Fruit fly (Drosophila melanogaster): ENCODE results near the gene beat-Ia.

Gene beat-Ia

DNA sequence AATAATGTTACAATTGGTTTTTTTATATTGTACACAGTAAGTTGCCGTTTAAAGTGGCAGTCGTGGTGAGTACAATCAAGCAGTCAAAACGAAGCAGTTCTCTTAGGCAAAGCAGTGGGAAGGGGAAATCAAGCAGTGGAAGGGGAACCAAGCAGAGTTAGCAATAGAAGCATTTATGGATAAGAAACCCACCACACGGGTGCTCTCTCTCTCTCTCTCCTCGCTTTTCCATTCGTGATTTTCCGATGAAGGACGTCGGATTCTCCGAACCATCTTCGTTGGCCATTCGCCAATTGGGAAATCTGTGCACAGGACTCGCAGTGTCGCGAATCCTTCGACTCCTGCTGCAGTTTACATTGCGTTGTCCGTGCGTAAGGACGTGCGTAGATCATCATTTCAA lies at the start of gene beat-Ia (continued):
- peak in 1 of 2 experiments; percentile 98 for TF ChIP-seq Eip74EF (GFP tag; optimal IDR thresholded peaks at IDR 0.05)
- no peak for TF ChIP-seq CG15514 (GFP tag; optimal IDR thresholded peaks at IDR 0.05)
- peak in 1 of 2 experiments; percentile 99 for TF ChIP-seq Dfd (GFP tag; optimal IDR thresholded peaks at IDR 0.05)
- TF ChIP-seq CG10366 (GFP tag; IDR thresholded peaks at IDR 0.05), result no peak
- TF ChIP-seq Dbx (GFP tag; IDR thresholded peaks at IDR 0.05), result no peak
- 0 out of 2 replicates have a peak, but pooled peaks have one; percentile 9 for TF ChIP-seq CG10959 (GFP tag; IDR thresholded peaks at IDR 0.05)
- TF ChIP-seq Nf-YB (GFP tag; optimal IDR thresholded peaks at IDR 0.05), result peak; percentile 62
- TF ChIP-seq ewg (GFP tag; optimal IDR thresholded peaks at IDR 0.05), result peak; percentile 79
- TF ChIP-seq Trl (optimal IDR thresholded peaks at IDR 0.05), result peak; percentile 38 to 41
- no peak for TF ChIP-seq Trl (GFP tag; optimal IDR thresholded peaks at IDR 0.05)
- TF ChIP-seq CG16813 (GFP tag; IDR thresholded peaks at IDR 0.05; ENCODE audit: partially characterized antibody), result peak; percentile 42; the same call in 1 of the 3 replicates
- TF ChIP-seq CG11723 (GFP tag; optimal IDR thresholded peaks at IDR 0.05), result no peak
- TF ChIP-seq Bteb2 (GFP tag; optimal IDR thresholded peaks at IDR 0.05), result no peak
- peak; percentile 25 for TF ChIP-seq CG12744 (GFP tag; optimal IDR thresholded peaks at IDR 0.05)
- peak; percentile 22 for TF ChIP-seq Abd-B (GFP tag; optimal IDR thresholded peaks at IDR 0.05)
- peak; percentile 37 for TF ChIP-seq abd-A (tag; optimal IDR thresholded peaks at IDR 0.05)

dm6 chr2L:16000199-16000598 lies 49.6 kb upstream of the beat-Ia start, which contains the start of gene beat-Ic:
Gene beat-Ic (plus strand): TSS chr2L:16000291.
- TF ChIP-seq Trl (optimal IDR thresholded peaks at IDR 0.05), result peak; percentile 14 to 45
- no peak for TF ChIP-seq Trl (GFP tag; optimal IDR thresholded peaks at IDR 0.05)
- peak; percentile 9 for TF ChIP-seq CG5180 (GFP tag; optimal IDR thresholded peaks at IDR 0.05)
- peak; percentile 96 for TF ChIP-seq Deaf1 (tag; optimal IDR thresholded peaks at IDR 0.05)
- TF ChIP-seq CG1647 (GFP tag; optimal IDR thresholded peaks at IDR 0.05), result no peak

dm6 chr2L:16003541-16003940 lies 46.2 kb upstream of the beat-Ia start, which contains the start of gene CG34167:
Gene CG34167 (minus strand): TSS chr2L:16003641.
- TF ChIP-seq CG16813 (GFP tag; IDR thresholded peaks at IDR 0.05; ENCODE audit: partially characterized antibody) (no peak), CG2116 (GFP tag; optimal IDR thresholded peaks at IDR 0.05) (no peak)

DNA sequence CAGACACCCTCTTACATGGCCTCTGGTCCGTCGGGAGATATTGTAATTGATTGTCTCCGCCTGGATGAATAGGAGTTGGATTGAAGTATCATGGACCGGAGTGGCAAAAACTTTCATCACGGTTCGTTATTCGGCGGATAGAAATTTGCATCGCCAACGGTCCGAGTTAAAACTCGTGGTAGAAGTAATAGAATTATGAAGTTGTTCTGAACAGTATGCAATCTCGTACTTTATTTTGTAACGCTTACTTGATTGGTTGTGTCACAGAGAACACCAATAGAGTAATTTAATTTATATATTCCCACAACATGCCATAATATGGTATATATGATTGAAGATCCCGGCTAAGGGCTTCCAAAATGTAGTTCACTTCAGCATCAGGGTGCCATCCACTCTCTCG lies 45.7 kb upstream of the beat-Ia start, which contains the start of the genes CG13245 and CG43816:
Gene CG13245 (plus strand): TSS at position 301 of the 400 bp plus-strand sequence.
Gene CG43816 (plus strand): TSS at position 301 of the 400 bp plus-strand sequence.
- TF ChIP-seq dmrt99B (tag; optimal IDR thresholded peaks at IDR 0.05) (no peak), CG2889 (GFP tag; IDR thresholded peaks at IDR 0.05) (no peak), ham (GFP tag; IDR thresholded peaks at IDR 0.05) (no peak), CG17328 (GFP tag; IDR thresholded peaks at IDR 0.05) (no peak), E2f2 (GFP tag; IDR thresholded peaks at IDR 0.05) (no peak), Nf-YB (GFP tag; optimal IDR thresholded peaks at IDR 0.05) (no peak)

DNA sequence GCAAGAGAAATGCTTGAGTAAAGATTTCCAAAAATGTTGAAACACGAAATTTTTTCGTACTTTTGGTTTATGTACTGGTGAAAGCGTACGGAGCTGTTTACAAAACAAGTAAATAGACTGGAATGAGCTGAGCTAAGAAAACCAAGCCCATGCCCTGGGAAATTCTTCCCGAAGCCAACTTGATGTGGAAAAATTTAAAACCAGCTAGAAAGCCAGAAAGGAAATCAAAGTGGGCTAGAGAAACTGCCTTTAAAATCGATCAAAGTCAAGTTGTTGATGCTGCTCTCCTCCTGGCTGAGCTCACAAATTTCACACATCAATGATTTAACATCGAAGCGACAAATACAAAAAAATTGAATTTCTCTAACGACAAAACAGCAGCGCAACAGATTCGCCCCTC lies 43.6 kb upstream of the beat-Ia start, which contains the start of gene CG31820:
Gene CG31820 (minus strand): TSS at position 101 of the 400 bp plus-strand sequence.
- TF ChIP-seq dati (GFP tag; IDR thresholded peaks at IDR 0.05) (no peak), CG32767 (GFP tag; IDR thresholded peaks at IDR 0.05) (no peak), CG6765 (GFP tag; optimal IDR thresholded peaks at IDR 0.05) (no peak), CG3995 (GFP tag; optimal IDR thresholded peaks at IDR 0.05) (no peak), Hr3 (GFP tag; optimal IDR thresholded peaks at IDR 0.05) (no peak), CG1233 (GFP tag; optimal IDR thresholded peaks at IDR 0.05) (no peak), CG13775 (GFP tag; optimal IDR thresholded peaks at IDR 0.05) (no peak), HLH3B (GFP tag; IDR thresholded peaks at IDR 0.05) (no peak), prd (optimal IDR thresholded peaks at IDR 0.05) (no peak), prd (GFP tag; IDR thresholded peaks at IDR 0.05) (no peak), CrebB (tag; optimal IDR thresholded peaks at IDR 0.05) (no peak), eve (GFP tag; optimal IDR thresholded peaks at IDR 0.05) (no peak), slbo (GFP tag; IDR thresholded peaks at IDR 0.05) (no peak)

Measured in whole organism, embryonic.